Worm (Caenorhabditis elegans) whole organism, mixed stage, embryonic: ENCODE results near the gene F49C5.9.

Experiments used
- ces-1 ChIP-seq: fragments of 150-350 bp; optimal IDR thresholded peaks from 2 replicates; lab custom pipeline; 2014; ENCODE audit warnings: missing biosample characterization, missing genetic modification reagents, missing genetic modification characterization
- hlh-1 ChIP-seq: fragments of 150-350 bp; optimal IDR thresholded peaks from 2 replicates; lab custom pipeline; 2014; ENCODE audit warnings: missing biosample characterization, missing genetic modification reagents, missing genetic modification characterization
- lsy-2 ChIP-seq: fragments of 150-350 bp; optimal IDR thresholded peaks from 2 replicates; lab custom pipeline; 2014; ENCODE audit warnings: missing biosample characterization, missing genetic modification characterization
- mep-1 ChIP-seq: fragments of 150-350 bp; optimal IDR thresholded peaks from 2 replicates; lab custom pipeline; 2017; ENCODE audit warnings: missing biosample characterization, missing genetic modification reagents, missing genetic modification characterization, inconsistent platforms
- pha-4 ChIP-seq: fragments of 150-350 bp; optimal IDR thresholded peaks from 2 replicates; lab custom pipeline; 2018; ENCODE audit warnings: missing biosample characterization, missing genetic modification reagents, missing genetic modification characterization
- unc-39 ChIP-seq: fragments of 150-350 bp; optimal IDR thresholded peaks from 2 replicates; lab custom pipeline; 2014; ENCODE audit warnings: missing biosample characterization, missing genetic modification characterization
- zip-8 ChIP-seq: fragments of 150-350 bp; optimal IDR thresholded peaks from 2 replicates; lab custom pipeline; 2014; ENCODE audit warnings: missing biosample characterization, missing genetic modification characterization
- ztf-11 ChIP-seq: fragments of 150-350 bp; optimal IDR thresholded peaks from 2 replicates; lab custom pipeline; 2014; ENCODE audit warnings: missing biosample characterization, missing genetic modification characterization

DNA sequence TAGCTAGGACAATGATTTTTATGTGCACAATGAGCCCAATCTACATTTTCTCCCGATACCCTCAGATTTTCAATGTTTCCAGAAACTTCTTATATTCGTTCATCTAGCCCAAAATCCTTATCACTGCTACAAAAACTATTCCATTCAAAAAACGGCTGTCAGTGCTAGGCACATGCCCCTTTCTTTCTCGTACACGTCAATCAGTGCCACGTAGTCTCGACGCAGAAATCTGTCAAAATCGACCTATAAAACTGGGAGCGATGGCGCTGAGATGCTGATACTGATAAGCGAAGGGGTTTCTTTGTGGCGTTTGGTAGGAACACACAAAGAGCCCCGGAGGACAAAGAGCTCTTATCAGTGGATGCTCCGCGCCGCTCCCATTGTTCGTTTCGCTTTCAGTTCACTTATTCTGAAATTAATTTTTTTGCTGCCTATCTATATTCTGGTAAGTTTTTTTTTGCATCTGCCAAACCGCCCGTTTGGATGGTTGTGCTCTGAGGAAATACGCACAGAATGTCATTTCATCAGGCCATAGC is 25.6 kb downstream of the F49C5.9 start, which contains the start of gene srh-70:
- TF ChIP-seq lsy-2, result no peak
- no peak for TF ChIP-seq pha-4 (tag; lab: Kevin White, UChicago)
- TF ChIP-seq hlh-1, result no peak
- no peak for TF ChIP-seq ztf-11 (tag; lab: Kevin White, UChicago)
- no peak for TF ChIP-seq zip-8 (tag; lab: Kevin White, UChicago)
- TF ChIP-seq ces-1, result no peak
- no peak for TF ChIP-seq unc-39 (tag; lab: Kevin White, UChicago)
- no peak for TF ChIP-seq mep-1 (tag; lab: Kevin White, UChicago)
